Fruit fly (Drosophila melanogaster) whole organism, embryonic: ENCODE results near the gene ND-23.

Experiments
- Abd-B ChIP-seq: fragments of 200-800 bp; sonication (Bioruptor generic); optimal IDR thresholded peaks from 2 replicates; lab custom pipeline; 2018; ENCODE audit warnings: missing biosample characterization, mild to moderate bottlenecking, missing genetic modification characterization, moderate library complexity
- Antp ChIP-seq: fragments of 200-800 bp; sonication (Bioruptor generic); optimal IDR thresholded peaks from 3 replicates; lab custom pipeline; 2016; ENCODE audit warnings: missing biosample characterization, missing genetic modification characterization
- Asciz ChIP-seq: fragments of 200-800 bp; sonication (Bioruptor generic); optimal IDR thresholded peaks from 2 replicates; lab custom pipeline; 2017; ENCODE audit warnings: missing biosample characterization, mild to moderate bottlenecking, missing genetic modification characterization, missing genetic modification reagents
- CG10462 ChIP-seq: fragments of 200-800 bp; sonication (Bioruptor generic); optimal IDR thresholded peaks from 2 replicates; lab custom pipeline; 2016; ENCODE audit warnings: missing biosample characterization, missing genetic modification characterization
- CG10654 ChIP-seq: fragments of 200-800 bp; sonication (Bioruptor generic); optimal IDR thresholded peaks from 2 replicates; lab custom pipeline; 2016; ENCODE audit warnings: missing biosample characterization, missing genetic modification characterization
- CG10959 ChIP-seq: fragments of 200-800 bp; sonication (Bioruptor generic); IDR thresholded peaks from 2 replicates; pipeline ENCODE4 v1.3.6; 2022; ENCODE audit warnings: missing biosample characterization, missing genetic modification characterization
- CG11695 ChIP-seq: fragments of 200-800 bp; sonication (Bioruptor generic); IDR thresholded peaks from 3 replicates; pipeline ENCODE4 v1.3.6; 2022; ENCODE audit warnings: missing biosample characterization, missing genetic modification characterization
- CG12155 ChIP-seq: fragments of 200-800 bp; sonication (Bioruptor generic); optimal IDR thresholded peaks from 3 replicates; lab custom pipeline; 2016; ENCODE audit warnings: missing biosample characterization, missing genetic modification characterization
- CG1647 ChIP-seq: fragments of 200-800 bp; sonication (Bioruptor generic); optimal IDR thresholded peaks from 3 replicates; lab custom pipeline; 2016; ENCODE audit warnings: missing biosample characterization, missing genetic modification characterization
- CG1792 ChIP-seq: fragments of 200-800 bp; sonication (Bioruptor generic); optimal IDR thresholded peaks from 2 replicates; lab custom pipeline; 2016; ENCODE audit warnings: missing biosample characterization, missing genetic modification characterization
- CG18262 ChIP-seq: fragments of 200-800 bp; optimal IDR thresholded peaks from 3 replicates; lab custom pipeline; 2019; ENCODE audit warnings: missing biosample characterization, mild to moderate bottlenecking, missing genetic modification characterization, moderate library complexity
- CG30020 ChIP-seq: fragments of 200-800 bp; optimal IDR thresholded peaks from 2 replicates; lab custom pipeline; 2019; ENCODE audit warnings: missing biosample characterization, mild to moderate bottlenecking, missing genetic modification characterization, moderate library complexity
- CG30403 ChIP-seq: fragments of 200-800 bp; sonication (Bioruptor generic); optimal IDR thresholded peaks from 3 replicates; lab custom pipeline; 2016; ENCODE audit warnings: missing biosample characterization, missing genetic modification characterization
- CG32767 ChIP-seq: fragments of 200-800 bp; sonication (Bioruptor generic); IDR thresholded peaks from 2 replicates; pipeline ENCODE4 v1.3.6; 2022; ENCODE audit warnings: missing biosample characterization, missing genetic modification characterization
- CG4404 ChIP-seq: fragments of 200-800 bp; sonication (Bioruptor generic); IDR thresholded peaks from 2 replicates; pipeline ENCODE4 v1.3.6; 2022; ENCODE audit warnings: missing biosample characterization, missing genetic modification characterization
- CG4820 ChIP-seq: fragments of 200-800 bp; sonication (Bioruptor generic); optimal IDR thresholded peaks from 3 replicates; lab custom pipeline; 2016; ENCODE audit warnings: missing biosample characterization, missing genetic modification characterization
- CG6272 ChIP-seq: fragments of 200-800 bp; sonication (Bioruptor generic); IDR thresholded peaks from 2 replicates; pipeline ENCODE4 v1.3.6; 2022; ENCODE audit warnings: missing biosample characterization, missing genetic modification characterization
- CG6765 ChIP-seq: fragments of 200-800 bp; sonication (Bioruptor generic); optimal IDR thresholded peaks from 3 replicates; lab custom pipeline; 2017; ENCODE audit warnings: missing biosample characterization, mild to moderate bottlenecking, missing genetic modification characterization
- CG7839 ChIP-seq: fragments of 200-800 bp; sonication (Bioruptor generic); optimal IDR thresholded peaks from 3 replicates; lab custom pipeline; 2018; ENCODE audit warnings: missing biosample characterization, mild to moderate bottlenecking, missing genetic modification characterization, moderate library complexity
- CG7928 ChIP-seq: fragments of 200-800 bp; sonication (Bioruptor generic); optimal IDR thresholded peaks from 2 replicates; lab custom pipeline; 2017; ENCODE audit warnings: missing biosample characterization, mild to moderate bottlenecking, missing genetic modification characterization
- CG8089 ChIP-seq: fragments of 200-800 bp; sonication (Bioruptor generic); optimal IDR thresholded peaks from 3 replicates; lab custom pipeline; 2016; ENCODE audit warnings: missing biosample characterization, missing genetic modification characterization
- CG8478 ChIP-seq: fragments of >200 bp; optimal IDR thresholded peaks from 2 replicates; lab custom pipeline; 2018
- CG8765 ChIP-seq: fragments of 200-800 bp; sonication (Bioruptor generic); IDR thresholded peaks from 2 replicates; pipeline ENCODE4 v1.3.6; 2022; ENCODE audit warnings: missing biosample characterization, missing genetic modification characterization
- CG8944 ChIP-seq: fragments of 200-800 bp; sonication (Bioruptor generic); optimal IDR thresholded peaks from 3 replicates; lab custom pipeline; 2016; ENCODE audit warnings: missing biosample characterization, missing genetic modification characterization
- CG9797 ChIP-seq: fragments of 200-800 bp; sonication (Bioruptor generic); optimal IDR thresholded peaks from 3 replicates; lab custom pipeline; 2018; ENCODE audit warnings: missing biosample characterization, mild to moderate bottlenecking, missing genetic modification characterization
- CTCF ChIP-seq: fragments of 200-800 bp; sonication (Bioruptor generic); optimal IDR thresholded peaks from 2 replicates; lab custom pipeline; 2017; ENCODE audit warnings: missing biosample characterization, mild to moderate bottlenecking, missing genetic modification characterization, moderate library complexity
- Doc3 ChIP-seq: fragments of 200-800 bp; sonication (Bioruptor generic); IDR thresholded peaks from 3 replicates; pipeline ENCODE4 v1.3.6; 2022; ENCODE audit warnings: missing biosample characterization, missing genetic modification characterization; ENCODE audit not compliant: partially characterized antibody
- HLH54F ChIP-seq: fragments of 200-800 bp; sonication (Bioruptor generic); optimal IDR thresholded peaks from 3 replicates; lab custom pipeline; 2016; ENCODE audit warnings: missing biosample characterization, missing genetic modification characterization
- Hmx ChIP-seq: fragments of 200-800 bp; sonication (Bioruptor generic); optimal IDR thresholded peaks from 2 replicates; lab custom pipeline; 2016; ENCODE audit warnings: missing biosample characterization, missing genetic modification characterization
- Kr ChIP-seq: fragments of 200-800 bp; sonication (Bioruptor generic); optimal IDR thresholded peaks from 2 replicates; lab custom pipeline; 2017; ENCODE audit warnings: missing biosample characterization, mild to moderate bottlenecking, missing genetic modification characterization
- Lim3 ChIP-seq: fragments of 200-800 bp; sonication (Bioruptor generic); IDR thresholded peaks from 2 replicates; pipeline ENCODE4 v1.3.6; 2022; ENCODE audit warnings: missing biosample characterization, missing genetic modification characterization
- Max ChIP-seq: fragments of 200-800 bp; sonication (Bioruptor generic); optimal IDR thresholded peaks from 2 replicates; lab custom pipeline; 2016; ENCODE audit warnings: missing biosample characterization, mild to moderate bottlenecking, missing genetic modification characterization
- Mes4 ChIP-seq: fragments of 200-800 bp; sonication (Bioruptor generic); optimal IDR thresholded peaks from 2 replicates; lab custom pipeline; 2016; ENCODE audit warnings: missing biosample characterization, missing genetic modification characterization
- Xbp1 ChIP-seq: fragments of 200-800 bp; sonication (Bioruptor generic); optimal IDR thresholded peaks from 3 replicates; lab custom pipeline; 2016; ENCODE audit warnings: missing biosample characterization, mild to moderate bottlenecking, missing genetic modification characterization
- ac ChIP-seq: fragments of 200-800 bp; sonication (Bioruptor generic); optimal IDR thresholded peaks from 3 replicates; lab custom pipeline; 2017; ENCODE audit warnings: missing biosample characterization, mild to moderate bottlenecking, missing genetic modification characterization
- ara ChIP-seq: fragments of 200-800 bp; sonication (Bioruptor generic); IDR thresholded peaks from 2 replicates; pipeline ENCODE4 v1.3.6; 2022; ENCODE audit warnings: missing biosample characterization, missing genetic modification characterization
- bab2 ChIP-seq: fragments of 200-800 bp; sonication (Bioruptor generic); optimal IDR thresholded peaks from 2 replicates; lab custom pipeline; 2016; ENCODE audit warnings: missing biosample characterization, missing genetic modification characterization
- bigmax ChIP-seq: fragments of 200-800 bp; sonication (Bioruptor generic); optimal IDR thresholded peaks from 2 replicates; lab custom pipeline; 2018; ENCODE audit warnings: missing biosample characterization, mild to moderate bottlenecking, missing genetic modification characterization
- chn ChIP-seq: fragments of 200-800 bp; sonication (Bioruptor generic); optimal IDR thresholded peaks from 2 replicates; lab custom pipeline; 2016; ENCODE audit warnings: missing biosample characterization, missing genetic modification characterization
- dati ChIP-seq: fragments of 200-800 bp; sonication (Bioruptor generic); IDR thresholded peaks from 2 replicates; pipeline ENCODE4 v1.3.6; 2022; ENCODE audit warnings: missing biosample characterization, missing genetic modification characterization
- dimm ChIP-seq: fragments of 200-800 bp; sonication (Bioruptor generic); IDR thresholded peaks from 2 replicates; pipeline ENCODE4 v1.3.6; 2022; ENCODE audit warnings: missing biosample characterization, missing genetic modification characterization
- fru ChIP-seq: fragments of >200 bp; optimal IDR thresholded peaks from 2 replicates; lab custom pipeline; 2017
- gce ChIP-seq: fragments of 200-800 bp; sonication (Bioruptor generic); IDR thresholded peaks from 3 replicates; pipeline ENCODE4 v1.3.6; 2022; ENCODE audit warnings: missing biosample characterization, missing genetic modification characterization
- gt ChIP-seq: fragments of 200-800 bp; sonication (Bioruptor generic); IDR thresholded peaks from 2 replicates; pipeline ENCODE4 v1.3.6; 2022; ENCODE audit warnings: missing biosample characterization, missing genetic modification characterization
- ham ChIP-seq: fragments of 200-800 bp; sonication (Bioruptor generic); IDR thresholded peaks from 2 replicates; pipeline ENCODE4 v1.3.6; 2022; ENCODE audit warnings: missing biosample characterization, missing genetic modification characterization
- pb ChIP-seq: fragments of 200-800 bp; sonication (Bioruptor generic); optimal IDR thresholded peaks from 3 replicates; lab custom pipeline; 2016; ENCODE audit warnings: missing biosample characterization, missing genetic modification characterization
- ro ChIP-seq: fragments of 200-800 bp; sonication (Bioruptor generic); IDR thresholded peaks from 2 replicates; pipeline ENCODE4 v1.3.6; 2022; ENCODE audit warnings: missing biosample characterization, missing genetic modification characterization
- sens ChIP-seq: fragments of 200-800 bp; sonication (Bioruptor generic); peaks from one replicate; lab custom pipeline; 2016; ENCODE audit warnings: missing biosample characterization, missing genetic modification characterization
- slbo ChIP-seq: fragments of 200-800 bp; sonication (Bioruptor generic); IDR thresholded peaks from 2 replicates; pipeline ENCODE4 v1.3.6; 2022; ENCODE audit warnings: missing biosample characterization, missing genetic modification characterization
- ssp ChIP-seq: fragments of 200-800 bp; sonication (Bioruptor generic); IDR thresholded peaks from 2 replicates; pipeline ENCODE4 v1.3.6; 2022; ENCODE audit warnings: missing biosample characterization, missing genetic modification characterization
- tll ChIP-seq, 2 experiments: fragments of 200-800 bp in 1 of 2; fragments of >200 bp in 1 of 2; sonication (Bioruptor generic) in 1 of 2; optimal IDR thresholded peaks; 2 replicates each; lab custom pipeline; 2017 to 2019; ENCODE audit warnings: missing biosample characterization in 2 of 2, missing genetic modification characterization in 2 of 2, mild to moderate bottlenecking in 1 of 2, moderate library complexity in 1 of 2
- wor ChIP-seq: fragments of 200-800 bp; sonication (Bioruptor generic); IDR thresholded peaks from 2 replicates; pipeline ENCODE4 v1.3.6; 2022; ENCODE audit warnings: missing biosample characterization, missing genetic modification characterization

Gene ND-23

dm6 chr3R:15836864-15837824, at the start of gene ND-23, which contains the start of gene spn-E (continued):
- no peak for TF ChIP-seq CG7928 (GFP tag; lab: Kevin White, UChicago)
- peak; percentile 96 for TF ChIP-seq bigmax (GFP tag; lab: Kevin White, UChicago)
- peak; percentile 64 for TF ChIP-seq CG30403 (GFP tag; lab: Kevin White, UChicago)
- TF ChIP-seq chn (GFP tag; lab: Kevin White, UChicago), result no peak
- TF ChIP-seq CG30020 (tag; lab: Kevin White, UChicago), result peak; percentile 63
- no peak for TF ChIP-seq ham
- peak; percentile 69 for TF ChIP-seq CG18262 (tag; lab: Kevin White, UChicago)
- peak; percentile 27 for TF ChIP-seq CG10654 (GFP tag; lab: Kevin White, UChicago)
- TF ChIP-seq dimm (GFP tag; lab: Robert Waterston, UW), result no peak
- peak; percentile 46 for TF ChIP-seq Abd-B (GFP tag; lab: Kevin White, UChicago)
- TF ChIP-seq CG12155 (GFP tag; lab: Kevin White, UChicago), result peak; percentile 14
- no peak for TF ChIP-seq Hmx
- TF ChIP-seq CG8478 (lab: Kevin White, UChicago), result no peak
- TF ChIP-seq CG4404 (GFP tag; lab: Robert Waterston, UW), result no peak
- TF ChIP-seq Max (GFP tag; lab: Kevin White, UChicago), result no peak
- TF ChIP-seq gt (GFP tag; lab: Robert Waterston, UW), result no peak
- TF ChIP-seq dati, result no peak
- TF ChIP-seq CG1792 (GFP tag; lab: Kevin White, UChicago), result no peak
- no peak for TF ChIP-seq bab2 (GFP tag; lab: Kevin White, UChicago)
- peak; percentile 45 for TF ChIP-seq Xbp1 (GFP tag; lab: Kevin White, UChicago)
- TF ChIP-seq CG10462 (GFP tag; lab: Kevin White, UChicago), result no peak
- no peak for TF ChIP-seq gce (GFP tag; lab: Robert Waterston, UW)
- peak; percentile 70 for TF ChIP-seq CG7839 (tag; lab: Kevin White, UChicago)
- TF ChIP-seq slbo, result peak; percentile 68
- TF ChIP-seq ro (GFP tag; lab: Robert Waterston, UW), result no peak
- peak; percentile 0 for TF ChIP-seq CG4820 (GFP tag; lab: Kevin White, UChicago)
- TF ChIP-seq CG10959 (GFP tag; lab: Robert Waterston, UW), result no peak
- no peak for TF ChIP-seq fru (lab: Kevin White, UChicago)
- no peak for TF ChIP-seq CG6765 (GFP tag; lab: Kevin White, UChicago)
- TF ChIP-seq Lim3, result no peak
- no peak for TF ChIP-seq CG32767
- TF ChIP-seq Antp (GFP tag; lab: Kevin White, UChicago), result no peak
- peak in 1 of 2 experiments; percentile 55 for TF ChIP-seq tll (GFP tag; optimal IDR thresholded peaks at IDR 0.05; lab: Kevin White, UChicago)
- TF ChIP-seq CTCF (GFP tag; lab: Kevin White, UChicago), result no peak
- no peak for TF ChIP-seq Mes4 (GFP tag; lab: Kevin White, UChicago)
- TF ChIP-seq pb, result no peak
- TF ChIP-seq ara (GFP tag; lab: Robert Waterston, UW), result no peak
- TF ChIP-seq wor, result no peak
- TF ChIP-seq CG8765, result no peak
- no peak for TF ChIP-seq CG9797 (GFP tag; lab: Kevin White, UChicago)
- peak; percentile 76 for TF ChIP-seq Doc3 (GFP tag; lab: Robert Waterston, UW)
- no peak for TF ChIP-seq ac (GFP tag; lab: Kevin White, UChicago)
- TF ChIP-seq Kr (GFP tag; lab: Kevin White, UChicago), result no peak
- TF ChIP-seq CG1647, result no peak
- 0 out of 3 replicates have a peak, but pooled peaks have one; percentile 56 for TF ChIP-seq CG11695
- peak; percentile 48 for TF ChIP-seq ssp (GFP tag; lab: Robert Waterston, UW)
- no peak for TF ChIP-seq Asciz
- TF ChIP-seq sens (GFP tag; lab: Kevin White, UChicago), result peak; percentile 33
- TF ChIP-seq CG8089 (GFP tag; lab: Kevin White, UChicago), result no peak
- no peak; the same call in 1 of the 2 replicates for TF ChIP-seq CG6272 (GFP tag; lab: Robert Waterston, UW)
- TF ChIP-seq CG8944 (GFP tag; lab: Kevin White, UChicago), result no peak
- no peak for TF ChIP-seq HLH54F (GFP tag; lab: Kevin White, UChicago)
